Fruit fly (Drosophila melanogaster) whole organism, pupa: ENCODE data around the gene Paip2.
A peak's percentile ranks its signal among the peaks of the same experiment; 100 is the strongest.

Experiments
- CG10348 ChIP-seq: fragments of 200-800 bp; sonication (Bioruptor generic); IDR thresholded peaks from 2 replicates; pipeline ENCODE4 v1.3.6; 2022; ENCODE audit warnings: missing biosample characterization, missing genetic modification characterization
- CG12605 ChIP-seq: fragments of 200-800 bp; sonication (Bioruptor generic); IDR thresholded peaks from 2 replicates; pipeline ENCODE4 v1.3.6; 2022; ENCODE audit warnings: missing biosample characterization, missing genetic modification characterization
- CG13204 ChIP-seq: fragments of 200-800 bp; sonication (Bioruptor generic); optimal IDR thresholded peaks from 2 replicates; lab custom pipeline; 2018; ENCODE audit warnings: missing biosample characterization, mild to moderate bottlenecking, missing genetic modification characterization, moderate library complexity
- CG14655 ChIP-seq: fragments of 200-800 bp; sonication (Bioruptor generic); optimal IDR thresholded peaks from 3 replicates; lab custom pipeline; 2017; ENCODE audit warnings: mild to moderate bottlenecking, missing biosample characterization, missing genetic modification reagents, missing genetic modification characterization
- CG15710 ChIP-seq: fragments of 200-800 bp; sonication (Bioruptor generic); optimal IDR thresholded peaks from 2 replicates; lab custom pipeline; 2018; ENCODE audit warnings: missing biosample characterization, mild to moderate bottlenecking, missing genetic modification characterization, moderate library complexity
- CG17806 ChIP-seq: fragments of 200-800 bp; sonication (Bioruptor generic); optimal IDR thresholded peaks from 2 replicates; lab custom pipeline; 2018; ENCODE audit warnings: missing biosample characterization, mild to moderate bottlenecking, missing genetic modification characterization, moderate library complexity
- CG32121 ChIP-seq: fragments of 200-800 bp; sonication (Bioruptor generic); IDR thresholded peaks from 2 replicates; pipeline ENCODE4 v1.3.6; 2022; ENCODE audit warnings: missing biosample characterization, missing genetic modification characterization
- CG34367 ChIP-seq: fragments of 200-800 bp; sonication (Bioruptor generic); optimal IDR thresholded peaks from 2 replicates; lab custom pipeline; 2018; ENCODE audit warnings: missing biosample characterization, mild to moderate bottlenecking, missing genetic modification characterization
- CG4496 ChIP-seq: fragments of 200-800 bp; sonication (Bioruptor generic); IDR thresholded peaks from 3 replicates; pipeline ENCODE4 v1.3.6; 2022; ENCODE audit warnings: missing biosample characterization, missing genetic modification characterization
- CG8159 ChIP-seq: fragments of 200-800 bp; sonication (Bioruptor generic); optimal IDR thresholded peaks from 3 replicates; lab custom pipeline; 2018; ENCODE audit warnings: missing biosample characterization, mild to moderate bottlenecking, missing genetic modification characterization, moderate library complexity
- CG8301 ChIP-seq: fragments of 200-800 bp; sonication (Bioruptor generic); optimal IDR thresholded peaks from 2 replicates; lab custom pipeline; 2018; ENCODE audit warnings: missing biosample characterization, mild to moderate bottlenecking, missing genetic modification characterization
- CG9948 ChIP-seq: fragments of 200-800 bp; sonication (Bioruptor generic); optimal IDR thresholded peaks from 2 replicates; lab custom pipeline; 2018; ENCODE audit warnings: missing biosample characterization, mild to moderate bottlenecking, missing genetic modification characterization, moderate library complexity
- D1 ChIP-seq: fragments of 200-800 bp; sonication (Bioruptor generic); optimal IDR thresholded peaks from 2 replicates; lab custom pipeline; 2018; ENCODE audit warnings: missing biosample characterization, mild to moderate bottlenecking, missing genetic modification characterization, moderate library complexity
- EcR ChIP-seq: fragments of 200-800 bp; sonication (Bioruptor generic); optimal IDR thresholded peaks from 3 replicates; lab custom pipeline; 2019; ENCODE audit warnings: missing biosample characterization, missing genetic modification characterization, mild to moderate bottlenecking, moderate library complexity, missing genetic modification reagents
- Ets98B ChIP-seq: fragments of 200-800 bp; sonication (Bioruptor generic); IDR thresholded peaks from 2 replicates; pipeline ENCODE4 v1.3.6; 2022; ENCODE audit warnings: missing biosample characterization, missing genetic modification characterization
- Pif1A ChIP-seq: fragments of 200-800 bp; sonication (Bioruptor generic); optimal IDR thresholded peaks from 3 replicates; lab custom pipeline; 2016; ENCODE audit warnings: missing biosample characterization, missing genetic modification characterization
- Pif1B ChIP-seq: fragments of 200-800 bp; sonication (Bioruptor generic); optimal IDR thresholded peaks from 3 replicates; lab custom pipeline; 2016; ENCODE audit warnings: missing biosample characterization, missing genetic modification characterization
- Snoo ChIP-seq: fragments of 200-800 bp; sonication (Bioruptor generic); optimal IDR thresholded peaks from 3 replicates; lab custom pipeline; 2017; ENCODE audit warnings: missing biosample characterization, mild to moderate bottlenecking, missing genetic modification characterization, inconsistent platforms
- fd96Ca ChIP-seq: fragments of 200-800 bp; sonication (Bioruptor generic); IDR thresholded peaks from 3 replicates; pipeline ENCODE4 v1.3.6; 2022; ENCODE audit warnings: missing biosample characterization, missing genetic modification characterization
- gl ChIP-seq: fragments of 200-800 bp; sonication (Bioruptor generic); optimal IDR thresholded peaks from 2 replicates; lab custom pipeline; 2018; ENCODE audit warnings: missing biosample characterization, mild to moderate bottlenecking, missing genetic modification characterization
- rn ChIP-seq: fragments of 200-800 bp; sonication (Bioruptor generic); IDR thresholded peaks from 2 replicates; pipeline ENCODE4 v1.3.6; 2022; ENCODE audit warnings: missing biosample characterization, missing genetic modification characterization

Paip2 gene

dm6 chr3R:13009595-13009994, 29.0 kb downstream of the Paip2 start, which contains the start of gene CG11656:
Gene CG11656 (plus strand): TSS chr3R:13009895.
- TF ChIP-seq Ets98B (no peak), gl (tag; lab: Kevin White, UChicago) (no peak), CG10348 (GFP tag; lab: Robert Waterston, UW) (no peak), CG15710 (tag; lab: Kevin White, UChicago) (no peak), rn (GFP tag; lab: Robert Waterston, UW) (no peak), EcR (no peak), CG14655 (no peak), CG34367 (tag; lab: Kevin White, UChicago) (no peak), CG13204 (no peak), Snoo (tag; lab: Kevin White, UChicago) (no peak), D1 (tag; lab: Kevin White, UChicago) (no peak), CG12605 (GFP tag; lab: Robert Waterston, UW) (no peak), CG17806 (tag; lab: Kevin White, UChicago) (no peak), CG4496 (GFP tag; lab: Robert Waterston, UW) (no peak), CG8301 (no peak), fd96Ca (GFP tag; lab: Robert Waterston, UW) (no peak), CG32121 (GFP tag; lab: Robert Waterston, UW) (no peak), Pif1B (GFP tag; lab: Kevin White, UChicago) (no peak)

- TF ChIP-seq EcR (peak; percentile 100), CG9948 (no peak), fd96Ca (GFP tag; lab: Robert Waterston, UW) (no peak), CG4496 (GFP tag; lab: Robert Waterston, UW) (0 out of 3 replicates have a peak, but pooled peaks have one; percentile 29), CG10348 (GFP tag; lab: Robert Waterston, UW) (no peak), Ets98B (peak; percentile 12; the same call in 1 of the 2 replicates), CG8159 (peak; percentile 99), D1 (tag; lab: Kevin White, UChicago) (no peak), Pif1A (GFP tag; lab: Kevin White, UChicago) (no peak)
These were observed 30.5 kb downstream of the Paip2 start, which contains the start of gene CG8031 for dm6 chr3R:13010905-13011620. Gene CG8031 (minus strand): TSS chr3R:13011310.

dm6 chr3R:13011621-13011963, 31.0 kb downstream of the Paip2 start, which contains the start of gene CtBP:
Gene CtBP (plus strand): TSS chr3R:13011649.
- TF ChIP-seq CG17806 (tag; lab: Kevin White, UChicago): no peak
- no peak for TF ChIP-seq Pif1B (GFP tag; lab: Kevin White, UChicago)
- peak; percentile 14; the same call in 1 of the 2 replicates for TF ChIP-seq CG12605 (GFP tag; lab: Robert Waterston, UW)
- TF ChIP-seq CG4496 (GFP tag; lab: Robert Waterston, UW): peak; percentile 23; the same call in 1 of the 3 replicates
- TF ChIP-seq CG8301: no peak

dm6 chr3R:13012351-13012750, 31.8 kb downstream of the Paip2 start:
- TF ChIP-seq Ets98B (peak; percentile 89), CG14655 (no peak), CG34367 (tag; lab: Kevin White, UChicago) (peak; percentile 53), D1 (tag; lab: Kevin White, UChicago) (no peak), EcR (peak; percentile 72), CG4496 (GFP tag; lab: Robert Waterston, UW) (peak; percentile 91), rn (GFP tag; lab: Robert Waterston, UW) (peak; percentile 43; the same call in 1 of the 2 replicates), CG8159 (peak; percentile 68), CG32121 (GFP tag; lab: Robert Waterston, UW) (peak; percentile 91), Pif1B (GFP tag; lab: Kevin White, UChicago) (peak; percentile 63), Pif1A (GFP tag; lab: Kevin White, UChicago) (peak; percentile 75), CG8301 (peak; percentile 60), gl (tag; lab: Kevin White, UChicago) (peak; percentile 58), CG10348 (GFP tag; lab: Robert Waterston, UW) (peak; percentile 48; the same call in 1 of the 2 replicates), CG9948 (peak; percentile 47), CG17806 (tag; lab: Kevin White, UChicago) (peak; percentile 56), CG13204 (peak; percentile 47), CG15710 (tag; lab: Kevin White, UChicago) (peak; percentile 65), CG12605 (GFP tag; lab: Robert Waterston, UW) (peak; percentile 73; the same call in 1 of the 2 replicates), fd96Ca (GFP tag; lab: Robert Waterston, UW) (peak; percentile 90), Snoo (tag; lab: Kevin White, UChicago) (peak; percentile 47)

dm6 chr3R:13012990-13013389, 32.4 kb downstream of the Paip2 start:
- TF ChIP-seq fd96Ca (GFP tag; lab: Robert Waterston, UW) (peak; percentile 32; the same call in 1 of the 3 replicates), Pif1B (GFP tag; lab: Kevin White, UChicago) (no peak), CG32121 (GFP tag; lab: Robert Waterston, UW) (0 out of 2 replicates have a peak, but pooled peaks have one; percentile 14), D1 (tag; lab: Kevin White, UChicago) (no peak), CG13204 (peak; percentile 70), Snoo (tag; lab: Kevin White, UChicago) (no peak), CG4496 (GFP tag; lab: Robert Waterston, UW) (0 out of 3 replicates have a peak, but pooled peaks have one; percentile 16), rn (GFP tag; lab: Robert Waterston, UW) (no peak), CG9948 (no peak), CG12605 (GFP tag; lab: Robert Waterston, UW) (peak; percentile 18; the same call in 1 of the 2 replicates), CG8301 (no peak)
